Fruit fly (Drosophila melanogaster): ENCODE measurements around the gene Hsp67Bc.

The Hsp67Bc gene

dm6 chr3L:9381602-9382001, 9.3 kb upstream of the Hsp67Bc start, which contains the start of gene Hsp23:
TSS of gene Hsp23 (plus strand) at chr3L:9381882.
- TF ChIP-seq insv (optimal IDR thresholded peaks at IDR 0.05) (no peak), Sin3A (optimal IDR thresholded peaks at IDR 0.05) (no peak), Myc (optimal IDR thresholded peaks at IDR 0.05) (no peak)

- TF ChIP-seq insv (optimal IDR thresholded peaks at IDR 0.05) (no peak), h (optimal IDR thresholded peaks at IDR 0.05) (no peak), psq (optimal IDR thresholded peaks at IDR 0.05) (no peak), Myc (optimal IDR thresholded peaks at IDR 0.05) (no peak), ttk (optimal IDR thresholded peaks at IDR 0.05) (no peak), Sin3A (optimal IDR thresholded peaks at IDR 0.05) (no peak)
Measured at dm6 chr3L:9380344-9380849, 8.1 kb upstream of the Hsp67Bc start.

dm6 chr3L:9379484-9380343, 7.4 kb upstream of the Hsp67Bc start, which contains the start of gene Hsp67Ba:
TSS of gene Hsp67Ba (minus strand) at chr3L:9379534.
- no peak for TF ChIP-seq insv (optimal IDR thresholded peaks at IDR 0.05)
- TF ChIP-seq ttk (optimal IDR thresholded peaks at IDR 0.05): no peak
- no peak for TF ChIP-seq Sin3A (optimal IDR thresholded peaks at IDR 0.05)
- no peak for TF ChIP-seq h (optimal IDR thresholded peaks at IDR 0.05)
- no peak for TF ChIP-seq psq (optimal IDR thresholded peaks at IDR 0.05)
- no peak for TF ChIP-seq Myc (optimal IDR thresholded peaks at IDR 0.05)

dm6 chr3L:9377198-9378035, 5.1 kb upstream of the Hsp67Bc start, which contains the start of gene Hsp26:
TSS of gene Hsp26 (minus strand) at chr3L:9377427.
- no peak for TF ChIP-seq psq (optimal IDR thresholded peaks at IDR 0.05)
- TF ChIP-seq h (optimal IDR thresholded peaks at IDR 0.05): no peak
- TF ChIP-seq insv (optimal IDR thresholded peaks at IDR 0.05): no peak
- no peak for TF ChIP-seq Myc (optimal IDR thresholded peaks at IDR 0.05)
- TF ChIP-seq ttk (optimal IDR thresholded peaks at IDR 0.05): no peak
- TF ChIP-seq Sin3A (optimal IDR thresholded peaks at IDR 0.05): no peak

dm6 chr3L:9376573-9376972, 4.3 kb upstream of the Hsp67Bc start:
- TF ChIP-seq psq (optimal IDR thresholded peaks at IDR 0.05) (no peak), h (optimal IDR thresholded peaks at IDR 0.05) (no peak), Sin3A (optimal IDR thresholded peaks at IDR 0.05) (no peak), insv (optimal IDR thresholded peaks at IDR 0.05) (no peak), ttk (optimal IDR thresholded peaks at IDR 0.05) (no peak), Myc (optimal IDR thresholded peaks at IDR 0.05) (no peak)

- TF ChIP-seq h (optimal IDR thresholded peaks at IDR 0.05): no peak
- TF ChIP-seq Sin3A (optimal IDR thresholded peaks at IDR 0.05): no peak
- no peak for TF ChIP-seq psq (optimal IDR thresholded peaks at IDR 0.05)
- TF ChIP-seq insv (optimal IDR thresholded peaks at IDR 0.05): no peak
- no peak for TF ChIP-seq Myc (optimal IDR thresholded peaks at IDR 0.05)
- no peak for TF ChIP-seq ttk (optimal IDR thresholded peaks at IDR 0.05)
Measured at dm6 chr3L:9375130-9375529, 2.8 kb upstream of the Hsp67Bc start, which contains the start of gene CG4461. TSS of gene CG4461 (plus strand) at chr3L:9375430.

dm6 chr3L:9373374-9374004, 1.2 kb upstream of the Hsp67Bc start:
- TF ChIP-seq ttk (optimal IDR thresholded peaks at IDR 0.05) (no peak), psq (optimal IDR thresholded peaks at IDR 0.05) (no peak), insv (optimal IDR thresholded peaks at IDR 0.05) (no peak), Sin3A (optimal IDR thresholded peaks at IDR 0.05) (no peak), Myc (optimal IDR thresholded peaks at IDR 0.05) (no peak), h (optimal IDR thresholded peaks at IDR 0.05) (no peak)

dm6 chr3L:9370907-9371365, 1.4 kb downstream of the Hsp67Bc start, which contains the start of gene Fdx1:
TSS of gene Fdx1 (minus strand) at chr3L:9371238.
- TF ChIP-seq h (optimal IDR thresholded peaks at IDR 0.05): no peak
- no peak for TF ChIP-seq insv (optimal IDR thresholded peaks at IDR 0.05)

- TF ChIP-seq Myc (optimal IDR thresholded peaks at IDR 0.05) (no peak), insv (optimal IDR thresholded peaks at IDR 0.05) (no peak), Sin3A (optimal IDR thresholded peaks at IDR 0.05) (no peak), h (optimal IDR thresholded peaks at IDR 0.05) (no peak), psq (optimal IDR thresholded peaks at IDR 0.05) (no peak), ttk (optimal IDR thresholded peaks at IDR 0.05) (no peak)
Measured at dm6 chr3L:9368665-9369064, 3.6 kb downstream of the Hsp67Bc start.

- TF ChIP-seq ttk (optimal IDR thresholded peaks at IDR 0.05) (no peak), insv (optimal IDR thresholded peaks at IDR 0.05) (no peak), psq (optimal IDR thresholded peaks at IDR 0.05) (no peak), Sin3A (optimal IDR thresholded peaks at IDR 0.05) (no peak), h (optimal IDR thresholded peaks at IDR 0.05) (no peak), Myc (optimal IDR thresholded peaks at IDR 0.05) (no peak)
Measured at dm6 chr3L:9367431-9367867, 4.8 kb downstream of the Hsp67Bc start.

dm6 chr3L:9366850-9367430, 5.4 kb downstream of the Hsp67Bc start, which contains the start of the genes Klp67A and CG4452:
TSS of gene Klp67A (minus strand) at chr3L:9367046.
TSS of gene CG4452 (plus strand) at chr3L:9367377.
- no peak for TF ChIP-seq ttk (optimal IDR thresholded peaks at IDR 0.05)
- TF ChIP-seq insv (optimal IDR thresholded peaks at IDR 0.05): no peak
- TF ChIP-seq Myc (optimal IDR thresholded peaks at IDR 0.05): no peak
- peak; percentile 70 for TF ChIP-seq psq (optimal IDR thresholded peaks at IDR 0.05)
- no peak for TF ChIP-seq h (optimal IDR thresholded peaks at IDR 0.05)

Data from Kc167 (cell line).